Worm (Caenorhabditis elegans) whole organism, mixed stage, embryonic: ENCODE measurements around the gene eak-7.

ENCODE experiments used
- ceh-43 ChIP-seq: fragments of 200-800 bp; sonication (Bioruptor generic); optimal IDR thresholded peaks from 2 replicates; lab custom pipeline; 2018; ENCODE audit warnings: mild to moderate bottlenecking, missing genetic modification characterization, moderate library complexity, missing compliant biosample characterization
- elt-3 ChIP-seq: fragments of 150-350 bp; optimal IDR thresholded peaks from 2 replicates; lab custom pipeline; 2014; ENCODE audit warnings: missing biosample characterization, missing genetic modification characterization
- hlh-1 ChIP-seq: fragments of 150-350 bp; optimal IDR thresholded peaks from 2 replicates; lab custom pipeline; 2014; ENCODE audit warnings: missing biosample characterization, missing genetic modification reagents, missing genetic modification characterization
- mab-5 ChIP-seq: fragments of 150-350 bp; optimal IDR thresholded peaks from 2 replicates; lab custom pipeline; 2014; ENCODE audit warnings: missing biosample characterization, missing genetic modification characterization
- mep-1 ChIP-seq: fragments of 150-350 bp; optimal IDR thresholded peaks from 2 replicates; lab custom pipeline; 2017; ENCODE audit warnings: missing biosample characterization, missing genetic modification reagents, missing genetic modification characterization, inconsistent platforms
- nhr-12 ChIP-seq: fragments of 150-350 bp; optimal IDR thresholded peaks from 2 replicates; lab custom pipeline; 2014; ENCODE audit warnings: missing biosample characterization, missing genetic modification characterization
- nhr-237 ChIP-seq: fragments of 150-350 bp; optimal IDR thresholded peaks from 2 replicates; lab custom pipeline; 2014; ENCODE audit warnings: missing biosample characterization, missing genetic modification characterization
- nhr-28 ChIP-seq: fragments of 150-350 bp; optimal IDR thresholded peaks from 2 replicates; lab custom pipeline; 2014; ENCODE audit warnings: missing biosample characterization, missing genetic modification characterization
- pha-4 ChIP-seq: fragments of 150-350 bp; optimal IDR thresholded peaks from 2 replicates; lab custom pipeline; 2018; ENCODE audit warnings: missing biosample characterization, missing genetic modification reagents, missing genetic modification characterization
- snpc-4 ChIP-seq: fragments of 150-350 bp; optimal IDR thresholded peaks from 2 replicates; lab custom pipeline; 2014; ENCODE audit warnings: missing biosample characterization, missing genetic modification characterization
- tbx-8 ChIP-seq: fragments of 200-800 bp; sonication (Bioruptor generic); optimal IDR thresholded peaks from 2 replicates; lab custom pipeline; 2018; ENCODE audit warnings: mild to moderate bottlenecking, missing genetic modification characterization, moderate library complexity, missing compliant biosample characterization
- unc-39 ChIP-seq: fragments of 150-350 bp; optimal IDR thresholded peaks from 2 replicates; lab custom pipeline; 2014; ENCODE audit warnings: missing biosample characterization, missing genetic modification characterization
- unc-62 ChIP-seq: fragments of 150-350 bp; optimal IDR thresholded peaks from 2 replicates; lab custom pipeline; 2014; ENCODE audit warnings: missing biosample characterization, missing genetic modification reagents, missing genetic modification characterization

ce11 chrIV:12547824-12548223 lies 18.0 kb downstream of the eak-7 start, which contains the start of gene ipmk-1:
- TF ChIP-seq mep-1 (no peak), mab-5 (no peak), tbx-8 (GFP tag; lab: Kevin White, UChicago) (no peak), unc-62 (GFP tag; lab: Kevin White, UChicago) (no peak), pha-4 (tag; lab: Kevin White, UChicago) (no peak), nhr-12 (tag; lab: Kevin White, UChicago) (no peak), hlh-1 (tag; lab: Kevin White, UChicago) (no peak), nhr-237 (tag; lab: Kevin White, UChicago) (no peak), ceh-43 (GFP tag; lab: Kevin White, UChicago) (no peak), unc-39 (tag; lab: Kevin White, UChicago) (no peak), nhr-28 (tag; lab: Kevin White, UChicago) (no peak), snpc-4 (no peak), elt-3 (tag; lab: Kevin White, UChicago) (no peak)
